Worm (Caenorhabditis elegans) whole organism, young adult: Measurements from ENCODE around the gene cey-4.

Experiments
- C17E4.6 ChIP-seq: fragments of 200-800 bp; sonication (Bioruptor generic); IDR thresholded peaks from 2 replicates; pipeline ENCODE4 v1.3.6; 2022; ENCODE audit warnings: missing genetic modification reagents, missing genetic modification characterization, missing compliant biosample characterization
- F39B2.1 ChIP-seq: fragments of 200-800 bp; sonication (Bioruptor generic); IDR thresholded peaks from 2 replicates; pipeline ENCODE4 v1.3.6; 2022; ENCODE audit warnings: missing genetic modification reagents, missing genetic modification characterization, missing compliant biosample characterization
- F57A8.1 ChIP-seq: fragments of 200-800 bp; sonication (Bioruptor generic); optimal IDR thresholded peaks from 2 replicates; lab custom pipeline; 2018; ENCODE audit warnings: mild to moderate bottlenecking, missing genetic modification characterization, moderate library complexity, missing compliant biosample characterization
- Y67H2A.10 ChIP-seq: fragments of 200-800 bp; sonication (Bioruptor generic); conservative IDR thresholded peaks from 2 replicates; pipeline ENCODE4 v1.3.6; 2022; ENCODE audit warnings: missing genetic modification reagents, missing genetic modification characterization, missing compliant biosample characterization
- ceh-79 ChIP-seq: sonication (generic microtip); optimal IDR thresholded peaks from 2 replicates; lab custom pipeline; 2017; ENCODE audit warnings: mild to moderate bottlenecking, missing genetic modification characterization, missing compliant biosample characterization
- efl-1 ChIP-seq: fragments of 150-350 bp; optimal IDR thresholded peaks from 2 replicates; lab custom pipeline; 2014; ENCODE audit warnings: missing biosample characterization, missing genetic modification reagents, missing genetic modification characterization
- egrh-3 ChIP-seq: fragments of 200-800 bp; sonication (Bioruptor generic); IDR thresholded peaks from 2 replicates; pipeline ENCODE4 v1.3.6; 2022; ENCODE audit warnings: missing genetic modification reagents, missing genetic modification characterization, missing compliant biosample characterization
- ekl-4 ChIP-seq: fragments of 200-800 bp; sonication (Bioruptor generic); IDR thresholded peaks from 2 replicates; pipeline ENCODE4 v1.3.6; 2022; ENCODE audit warnings: missing genetic modification reagents, missing genetic modification characterization, missing compliant biosample characterization
- hmg-1.2 ChIP-seq: fragments of 200-800 bp; sonication (Bioruptor generic); IDR thresholded peaks from 2 replicates; pipeline ENCODE4 v1.3.6; 2022; ENCODE audit warnings: missing genetic modification reagents, missing genetic modification characterization, missing compliant biosample characterization
- hsf-1 ChIP-seq: fragments of 200-800 bp; sonication (Bioruptor generic); IDR thresholded peaks from 2 replicates; pipeline ENCODE4 v1.3.6; 2022; ENCODE audit warnings: missing genetic modification reagents, missing genetic modification characterization, missing compliant biosample characterization
- let-526 ChIP-seq: fragments of 200-800 bp; sonication (Bioruptor generic); IDR thresholded peaks from 2 replicates; pipeline ENCODE4 v1.3.6; 2022; ENCODE audit warnings: missing genetic modification reagents, missing genetic modification characterization, missing compliant biosample characterization
- lin-26 ChIP-seq: fragments of 200-800 bp; sonication (Bioruptor generic); IDR thresholded peaks from 2 replicates; pipeline ENCODE4 v1.3.6; 2022; ENCODE audit warnings: missing genetic modification reagents, missing genetic modification characterization, missing compliant biosample characterization
- lin-40 ChIP-seq: sonication (generic microtip); optimal IDR thresholded peaks from 2 replicates; lab custom pipeline; 2016; ENCODE audit warnings: missing genetic modification characterization, mild to moderate bottlenecking, missing compliant biosample characterization, missing genotype, missing genetic modification reagents
- madf-6 ChIP-seq: fragments of 200-800 bp; sonication (Bioruptor generic); IDR thresholded peaks from 2 replicates; pipeline ENCODE4 v1.3.6; 2022; ENCODE audit warnings: missing genetic modification reagents, missing genetic modification characterization, missing compliant biosample characterization
- nhr-80 ChIP-seq: sonication (generic microtip); optimal IDR thresholded peaks from 2 replicates; lab custom pipeline; 2016; ENCODE audit warnings: missing genetic modification characterization, missing compliant biosample characterization
- pha-4 ChIP-seq: fragments of 150-350 bp; sonication (generic microtip); optimal IDR thresholded peaks from 2 replicates; lab custom pipeline; 2014; ENCODE audit warnings: missing biosample characterization, missing genetic modification reagents, missing genetic modification characterization
- rec-8 ChIP-seq, 2 experiments: sonication (generic microtip); optimal IDR thresholded peaks; 2 replicates each; lab custom pipeline; 2016; ENCODE audit warnings: mild to moderate bottlenecking in 2 of 2, missing genetic modification characterization in 2 of 2, missing genetic modification reagents in 2 of 2, missing genotype in 2 of 2, missing biosample characterization in 1 of 2, missing compliant biosample characterization in 1 of 2, moderate library complexity in 1 of 2
- snpc-3.4 ChIP-seq: sonication (generic microtip); optimal IDR thresholded peaks from 2 replicates; lab custom pipeline; 2017; ENCODE audit warnings: missing genetic modification characterization, mild to moderate bottlenecking, missing compliant biosample characterization, antibody characterized with exemption, moderate library complexity, missing genotype, missing genetic modification reagents
- ztf-6 ChIP-seq: fragments of 200-800 bp; sonication (Bioruptor generic); IDR thresholded peaks from 2 replicates; pipeline ENCODE4 v1.3.6; 2022; ENCODE audit warnings: missing genetic modification reagents, missing genetic modification characterization, missing compliant biosample characterization

Gene cey-4

DNA sequence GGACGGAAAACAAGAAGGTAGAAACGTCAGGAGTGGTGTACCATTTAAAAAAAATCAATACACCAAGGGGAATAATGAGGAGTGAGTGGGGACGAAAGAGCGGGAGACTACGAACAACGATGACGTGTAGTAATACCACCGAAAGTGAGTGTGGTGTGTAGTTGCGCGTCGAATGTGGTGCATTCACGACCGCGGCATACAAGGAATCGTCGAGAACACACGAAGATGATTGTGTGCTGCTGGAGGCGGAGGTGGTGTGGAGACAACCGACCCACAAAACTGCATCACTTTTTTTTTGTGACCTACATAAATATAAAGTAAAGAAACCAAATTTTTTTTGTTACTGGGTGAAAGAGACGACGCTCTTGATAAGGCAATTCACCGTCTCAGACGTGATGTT, 50.1 kb downstream of the cey-4 start (continued):
- TF ChIP-seq hsf-1 (GFP tag; lab: Robert Waterston, UW) (peak; percentile 74), rec-8 (tag; optimal IDR thresholded peaks at IDR 0.05; lab: Kevin White, UChicago) (no peak), Y67H2A.10 (no peak), pha-4 (no peak), ceh-79 (tag; lab: Kevin White, UChicago) (no peak), efl-1 (GFP tag; lab: Kevin White, UChicago) (no peak), snpc-3.4 (no peak), nhr-80 (peak; percentile 71), ztf-6 (no peak), C17E4.6 (GFP tag; lab: Robert Waterston, UW) (no peak), egrh-3 (GFP tag; lab: Robert Waterston, UW) (peak; percentile 13; the same call in 1 of the 2 replicates), F57A8.1 (GFP tag; lab: Kevin White, UChicago) (no peak), let-526 (GFP tag; lab: Robert Waterston, UW) (peak; percentile 14; the same call in 1 of the 2 replicates), F39B2.1 (0 out of 2 replicates have a peak, but pooled peaks have one; percentile 4), lin-40 (tag; lab: Kevin White, UChicago) (peak; percentile 62), hmg-1.2 (peak; percentile 43), ekl-4 (GFP tag; lab: Robert Waterston, UW) (peak; percentile 50; the same call in 1 of the 2 replicates), lin-26 (GFP tag; lab: Robert Waterston, UW) (peak; percentile 36; the same call in 1 of the 2 replicates), madf-6 (GFP tag; lab: Robert Waterston, UW) (peak; percentile 49)
